Worm (Caenorhabditis elegans): Measurements from ENCODE around the gene T25B9.12.

DNA sequence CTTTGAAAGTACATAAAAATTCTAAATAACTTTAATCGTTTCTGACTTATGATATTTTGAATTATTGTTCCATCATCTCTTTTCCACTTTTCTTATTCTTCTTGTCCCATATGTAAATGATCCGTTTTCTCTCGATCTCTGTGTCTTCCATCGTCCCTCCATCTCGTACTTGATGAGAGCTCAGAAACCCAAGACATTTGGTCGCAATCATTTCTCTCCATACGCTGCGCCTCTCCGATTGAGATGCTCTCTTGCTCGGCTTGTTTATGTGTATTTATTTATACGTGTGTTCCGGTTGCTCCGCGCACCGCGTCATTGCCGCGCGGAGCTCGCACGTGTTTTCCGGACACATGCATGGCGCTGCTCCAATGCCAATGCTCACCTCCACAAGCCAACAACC lies 46.2 kb downstream of the T25B9.12 start:
- TF ChIP-seq B0310.2 (tag; optimal IDR thresholded peaks at IDR 0.05): no peak
- no peak for TF ChIP-seq flt-1 (GFP tag; IDR thresholded peaks at IDR 0.05)
- no peak for TF ChIP-seq aly-1 (tag; optimal IDR thresholded peaks at IDR 0.05)
- TF ChIP-seq ama-1 (optimal IDR thresholded peaks at IDR 0.05): no peak
- TF ChIP-seq tra-4 (tag; optimal IDR thresholded peaks at IDR 0.05): no peak
